Fruit fly (Drosophila melanogaster): Measurements from ENCODE around the gene Ostgamma.

The Ostgamma gene

dm6 chr2L:8274127-8274526 is 33.9 kb downstream of the Ostgamma start:
- TF ChIP-seq pan (optimal IDR thresholded peaks at IDR 0.05) (no peak), psq (optimal IDR thresholded peaks at IDR 0.05) (no peak), CG8478 (optimal IDR thresholded peaks at IDR 0.05) (no peak), EcR (GFP tag; optimal IDR thresholded peaks at IDR 0.05) (no peak), Dll (optimal IDR thresholded peaks at IDR 0.05) (no peak), usp (GFP tag; optimal IDR thresholded peaks at IDR 0.05) (no peak)

dm6 chr2L:8270916-8271315 is 37.1 kb downstream of the Ostgamma start:
- TF ChIP-seq pan (optimal IDR thresholded peaks at IDR 0.05) (no peak), EcR (GFP tag; optimal IDR thresholded peaks at IDR 0.05) (no peak), usp (GFP tag; optimal IDR thresholded peaks at IDR 0.05) (no peak), CG8478 (optimal IDR thresholded peaks at IDR 0.05) (no peak), psq (optimal IDR thresholded peaks at IDR 0.05) (no peak), Dll (optimal IDR thresholded peaks at IDR 0.05) (no peak)

- TF ChIP-seq psq (optimal IDR thresholded peaks at IDR 0.05), result no peak
- TF ChIP-seq usp (GFP tag; optimal IDR thresholded peaks at IDR 0.05), result no peak
- no peak for TF ChIP-seq CG8478 (optimal IDR thresholded peaks at IDR 0.05)
- no peak for TF ChIP-seq EcR (GFP tag; optimal IDR thresholded peaks at IDR 0.05)
- TF ChIP-seq pan (optimal IDR thresholded peaks at IDR 0.05), result no peak
- TF ChIP-seq Dll (optimal IDR thresholded peaks at IDR 0.05), result no peak
These were observed 39.3 kb downstream of the Ostgamma start for dm6 chr2L:8268679-8269078.

dm6 chr2L:8266670-8267435 is 41.1 kb downstream of the Ostgamma start:
- no peak for TF ChIP-seq usp (GFP tag; optimal IDR thresholded peaks at IDR 0.05)
- TF ChIP-seq EcR (GFP tag; optimal IDR thresholded peaks at IDR 0.05), result no peak
- no peak for TF ChIP-seq psq (optimal IDR thresholded peaks at IDR 0.05)
- TF ChIP-seq pan (optimal IDR thresholded peaks at IDR 0.05), result no peak
- no peak for TF ChIP-seq CG8478 (optimal IDR thresholded peaks at IDR 0.05)
- no peak for TF ChIP-seq Dll (optimal IDR thresholded peaks at IDR 0.05)

- TF ChIP-seq EcR (GFP tag; optimal IDR thresholded peaks at IDR 0.05), result no peak
- no peak for TF ChIP-seq psq (optimal IDR thresholded peaks at IDR 0.05)
- TF ChIP-seq pan (optimal IDR thresholded peaks at IDR 0.05), result no peak
- no peak for TF ChIP-seq Dll (optimal IDR thresholded peaks at IDR 0.05)
These were observed 41.8 kb downstream of the Ostgamma start for dm6 chr2L:8266145-8266544.

dm6 chr2L:8257401-8258266 is 50.4 kb downstream of the Ostgamma start, which contains the start of gene CG8086:
CG8086 (minus strand) TSS chr2L:8257502.
- TF ChIP-seq EcR (GFP tag; optimal IDR thresholded peaks at IDR 0.05), result no peak
- TF ChIP-seq Dll (optimal IDR thresholded peaks at IDR 0.05), result no peak
- no peak for TF ChIP-seq CG8478 (optimal IDR thresholded peaks at IDR 0.05)
- no peak for TF ChIP-seq usp (GFP tag; optimal IDR thresholded peaks at IDR 0.05)
- TF ChIP-seq pan (optimal IDR thresholded peaks at IDR 0.05), result no peak
- TF ChIP-seq psq (optimal IDR thresholded peaks at IDR 0.05), result no peak

All from whole organism.